Fruit fly (Drosophila melanogaster): Measurements from ENCODE around the gene CHKov1.

DNA sequence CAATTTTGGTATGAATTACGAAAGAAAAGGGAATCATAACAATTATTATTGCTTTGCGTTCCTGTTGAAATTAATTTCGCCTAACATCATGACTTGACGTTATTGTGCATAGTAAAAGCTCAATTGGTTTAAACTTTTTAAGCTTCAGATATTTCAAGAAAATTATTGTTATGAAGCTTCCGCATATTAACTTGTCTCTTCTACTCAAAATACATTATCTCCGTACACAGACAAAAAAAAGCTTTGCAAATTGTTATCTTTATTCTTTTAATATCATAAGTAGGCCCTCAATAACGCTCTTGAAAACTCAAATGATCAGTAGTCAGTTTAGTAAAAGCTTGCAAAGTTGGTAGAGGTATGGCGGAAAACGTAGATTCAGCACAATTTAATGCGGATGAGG lies 42.0 kb downstream of the CHKov1 start, which contains the start of gene CG13658:
- no peak for TF ChIP-seq CTCF (optimal IDR thresholded peaks at IDR 0.05)
- no peak for TF ChIP-seq CG8478 (optimal IDR thresholded peaks at IDR 0.05)
